Worm (Caenorhabditis elegans) whole organism, L4 larva: ENCODE results near the gene C52E2.4.

Experiments used
- Y5F2A.4 ChIP-seq: fragments of 200-800 bp; sonication (Bioruptor generic); optimal IDR thresholded peaks from 2 replicates; lab custom pipeline; 2018; ENCODE audit warnings: mild to moderate bottlenecking, missing genetic modification characterization, missing compliant biosample characterization
- ama-1 ChIP-seq: fragments of 150-350 bp; optimal IDR thresholded peaks from 2 replicates; lab custom pipeline; 2014; ENCODE audit warnings: inconsistent platforms, mixed read lengths
- mxl-2 ChIP-seq: fragments of 200-800 bp; sonication (Bioruptor generic); conservative IDR thresholded peaks from 2 replicates; pipeline ENCODE4 v1.3.6; 2022; ENCODE audit warnings: missing genetic modification reagents, missing genetic modification characterization, missing compliant biosample characterization
- nhr-25 ChIP-seq: sonication (generic microtip); optimal IDR thresholded peaks from 2 replicates; lab custom pipeline; 2017; ENCODE audit warnings: missing genetic modification characterization, mild to moderate bottlenecking, missing compliant biosample characterization, antibody characterized with exemption, moderate library complexity, borderline replicate concordance; ENCODE audit not compliant: insufficient read depth
- pha-4 ChIP-seq, 2 experiments: fragments of 150-350 bp in 1 of 2; fragments of 200-800 bp in 1 of 2; sonication (Bioruptor generic) in 1 of 2; IDR thresholded peaks in 1 of 2; optimal IDR thresholded peaks in 1 of 2; 2 replicates each; pipeline versions ENCODE4 v1.3.6 to Lab custom; 2014 to 2022; ENCODE audit warnings: missing genetic modification characterization in 2 of 2, missing genetic modification reagents in 2 of 2, missing biosample characterization in 1 of 2, missing compliant biosample characterization in 1 of 2
- rbr-2 ChIP-seq: sonication (generic microtip); optimal IDR thresholded peaks from 2 replicates; lab custom pipeline; 2016; ENCODE audit warnings: missing genotype, missing genetic modification characterization, missing compliant biosample characterization

ce11 chrII:1882705-1883104 lies 39.8 kb downstream of the C52E2.4 start, which contains the start of gene math-5:
- TF ChIP-seq ama-1 (no peak), nhr-25 (tag; lab: Kevin White, UChicago) (no peak), Y5F2A.4 (GFP tag; lab: Kevin White, UChicago) (no peak), pha-4 (GFP tag; IDR thresholded peaks at IDR 0.05; lab: Robert Waterston, UW) (no peak), pha-4 (tag; optimal IDR thresholded peaks at IDR 0.05; lab: Kevin White, UChicago) (no peak), mxl-2 (GFP tag; lab: Robert Waterston, UW) (no peak), rbr-2 (tag; lab: Kevin White, UChicago) (no peak)
